Worm (Caenorhabditis elegans): ENCODE data around the gene pat-9.
A peak's percentile ranks its signal among the peaks of the same experiment; 100 is the strongest.

The pat-9 gene

ce11 chrX:16534564-16534963 is 2.1 kb upstream of the pat-9 start:
- TF ChIP-seq ama-1 (optimal IDR thresholded peaks at IDR 0.05) (no peak), ets-4 (tag; optimal IDR thresholded peaks at IDR 0.05) (no peak), fkh-10 (GFP tag; optimal IDR thresholded peaks at IDR 0.05) (no peak), nfya-1 (tag; optimal IDR thresholded peaks at IDR 0.05) (peak; percentile 17), rnt-1 (tag; optimal IDR thresholded peaks at IDR 0.05) (peak; percentile 85), lin-11 (tag; optimal IDR thresholded peaks at IDR 0.05) (no peak), fkh-6 (tag; optimal IDR thresholded peaks at IDR 0.05) (no peak), ceh-34 (tag; optimal IDR thresholded peaks at IDR 0.05) (peak; percentile 3), unc-55 (GFP tag; optimal IDR thresholded peaks at IDR 0.05) (peak; percentile 99), ceh-18 (tag; optimal IDR thresholded peaks at IDR 0.05) (peak; percentile 74), ceh-24 (tag; optimal IDR thresholded peaks at IDR 0.05) (no peak)

- TF ChIP-seq pha-2 (tag; optimal IDR thresholded peaks at IDR 0.05) (no peak), tbx-2 (tag; optimal IDR thresholded peaks at IDR 0.05) (no peak), hlh-8 (tag; optimal IDR thresholded peaks at IDR 0.05) (no peak), elt-4 (tag; optimal IDR thresholded peaks at IDR 0.05) (no peak), npax-4 (tag; optimal IDR thresholded peaks at IDR 0.05) (no peak), elt-2 (tag; optimal IDR thresholded peaks at IDR 0.05) (no peak), odd-2 (tag; optimal IDR thresholded peaks at IDR 0.05) (no peak), ceh-6 (GFP tag; optimal IDR thresholded peaks at IDR 0.05) (no peak), nfya-1 (tag; optimal IDR thresholded peaks at IDR 0.05) (no peak), sdc-2 (tag; optimal IDR thresholded peaks at IDR 0.05) (no peak), dmd-4 (tag; optimal IDR thresholded peaks at IDR 0.05; ENCODE audit: borderline replicate concordance) (no peak), sox-2 (GFP tag; IDR thresholded peaks at IDR 0.05) (no peak), hlh-6 (tag; optimal IDR thresholded peaks at IDR 0.05) (no peak), fax-1 (tag; optimal IDR thresholded peaks at IDR 0.05) (no peak), syd-9 (tag; optimal IDR thresholded peaks at IDR 0.05) (no peak), F13H6.1 (tag; optimal IDR thresholded peaks at IDR 0.05) (no peak), hlh-30 (tag; optimal IDR thresholded peaks at IDR 0.05; ENCODE audit: insufficient read depth) (no peak), unc-55 (GFP tag; optimal IDR thresholded peaks at IDR 0.05) (no peak)
Observed at ce11 chrX:16535192-16535591, 1.5 kb upstream of the pat-9 start.

- no peak for TF ChIP-seq eyg-1 (tag; optimal IDR thresholded peaks at IDR 0.05)
- TF ChIP-seq C08G9.2 (tag; optimal IDR thresholded peaks at IDR 0.05): no peak
- no peak for TF ChIP-seq npax-4 (tag; optimal IDR thresholded peaks at IDR 0.05)
- no peak for TF ChIP-seq elt-2 (tag; optimal IDR thresholded peaks at IDR 0.05)
- TF ChIP-seq syd-9 (tag; optimal IDR thresholded peaks at IDR 0.05): no peak
- no peak for TF ChIP-seq K02D7.2 (tag; optimal IDR thresholded peaks at IDR 0.05)
- no peak for TF ChIP-seq ama-1 (optimal IDR thresholded peaks at IDR 0.05)
- no peak for TF ChIP-seq lin-11 (tag; optimal IDR thresholded peaks at IDR 0.05)
- TF ChIP-seq ceh-45 (GFP tag; IDR thresholded peaks at IDR 0.05): no peak
- no peak for TF ChIP-seq pax-1 (tag; optimal IDR thresholded peaks at IDR 0.05)
- TF ChIP-seq hlh-13 (GFP tag; optimal IDR thresholded peaks at IDR 0.05): no peak
- no peak for TF ChIP-seq dve-1 (tag; optimal IDR thresholded peaks at IDR 0.05)
- no peak for TF ChIP-seq ref-2 (tag; optimal IDR thresholded peaks at IDR 0.05)
- TF ChIP-seq dmd-4 (tag; optimal IDR thresholded peaks at IDR 0.05; ENCODE audit: borderline replicate concordance): no peak
- TF ChIP-seq fkh-6 (tag; optimal IDR thresholded peaks at IDR 0.05): no peak
- TF ChIP-seq ceh-14 (tag; optimal IDR thresholded peaks at IDR 0.05): no peak
- TF ChIP-seq nfya-1 (tag; optimal IDR thresholded peaks at IDR 0.05): no peak
- TF ChIP-seq unc-3 (GFP tag; conservative IDR thresholded peaks at IDR 0.05): no peak
- TF ChIP-seq unc-3 (tag; optimal IDR thresholded peaks at IDR 0.05): no peak
- TF ChIP-seq tbx-2 (tag; optimal IDR thresholded peaks at IDR 0.05): no peak
Observed at ce11 chrX:16540374-16540773, 3.7 kb downstream of the pat-9 start, which contains the start of gene osm-1. Gene osm-1, plus strand, starts transcription at chrX:16540674.

ce11 chrX:16543887-16544286 is 7.2 kb downstream of the pat-9 start:
- TF ChIP-seq unc-3 (GFP tag; conservative IDR thresholded peaks at IDR 0.05): no peak
- TF ChIP-seq unc-3 (tag; optimal IDR thresholded peaks at IDR 0.05): no peak
- no peak for TF ChIP-seq K02D7.2 (tag; optimal IDR thresholded peaks at IDR 0.05)
- TF ChIP-seq hlh-30 (tag; optimal IDR thresholded peaks at IDR 0.05; ENCODE audit: insufficient read depth): no peak
- no peak for TF ChIP-seq ama-1 (optimal IDR thresholded peaks at IDR 0.05)
- no peak for TF ChIP-seq ceh-22 (tag; optimal IDR thresholded peaks at IDR 0.05)
- no peak for TF ChIP-seq ceh-48 (tag; optimal IDR thresholded peaks at IDR 0.05)
- no peak for TF ChIP-seq hlh-6 (tag; optimal IDR thresholded peaks at IDR 0.05)
- no peak for TF ChIP-seq sox-4 (tag; optimal IDR thresholded peaks at IDR 0.05)
- TF ChIP-seq lin-11 (tag; optimal IDR thresholded peaks at IDR 0.05): no peak
- TF ChIP-seq madf-2 (tag; optimal IDR thresholded peaks at IDR 0.05): no peak
- no peak for TF ChIP-seq pat-9 (tag; optimal IDR thresholded peaks at IDR 0.05)
- TF ChIP-seq sdc-2 (tag; optimal IDR thresholded peaks at IDR 0.05): no peak

All from whole organism, late embryonic.